Worm (Caenorhabditis elegans): ENCODE data around the gene csn-4.

DNA sequence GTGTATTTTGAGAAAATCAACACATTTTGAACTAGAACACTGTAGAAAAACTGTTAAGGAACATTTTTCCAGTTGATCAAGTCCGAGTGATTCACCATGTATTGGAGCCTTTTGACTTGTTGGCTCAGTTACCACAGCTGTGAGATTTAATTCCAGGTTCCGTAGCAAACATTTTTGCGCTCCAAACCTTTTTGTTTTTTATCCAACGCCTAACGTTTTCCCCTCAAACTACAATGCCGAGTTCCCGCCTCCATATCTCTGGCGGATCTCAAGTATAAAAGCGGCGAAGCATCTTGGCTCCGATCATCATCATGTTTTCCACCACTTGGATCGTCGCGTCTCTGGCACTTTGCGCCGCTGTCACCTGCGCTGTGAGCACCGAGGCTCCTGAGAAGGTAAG is 39.7 kb upstream of the csn-4 start, which contains the start of gene perm-2:
- TF ChIP-seq F26F4.8 (GFP tag; conservative IDR thresholded peaks at IDR 0.05): no peak
- TF ChIP-seq nhr-42 (GFP tag; IDR thresholded peaks at IDR 0.05): no peak
- no peak for TF ChIP-seq dve-1 (tag; optimal IDR thresholded peaks at IDR 0.05; ENCODE audit: insufficient read depth)
- no peak for TF ChIP-seq duxl-1 (tag; optimal IDR thresholded peaks at IDR 0.05; ENCODE audit: poor library complexity)
- TF ChIP-seq aly-2 (tag; optimal IDR thresholded peaks at IDR 0.05): no peak
- TF ChIP-seq ama-1 (optimal IDR thresholded peaks at IDR 0.05): no peak
- TF ChIP-seq zag-1 (tag; optimal IDR thresholded peaks at IDR 0.05): no peak
